Fruit fly (Drosophila melanogaster) whole organism, wandering third instar larva: ENCODE data around the gene CG7974.

Experiments used
- Abd-B ChIP-seq: fragments of >200 bp; optimal IDR thresholded peaks from 2 replicates; lab custom pipeline; 2017; ENCODE audit warnings: missing biosample characterization, missing genetic modification characterization
- Mio ChIP-seq: sonication (Bioruptor generic); optimal IDR thresholded peaks from 2 replicates; lab custom pipeline; 2016; ENCODE audit warnings: missing biosample characterization, missing genetic modification characterization
- lola ChIP-seq: fragments of >200 bp; optimal IDR thresholded peaks from 2 replicates; lab custom pipeline; 2017; ENCODE audit warnings: missing biosample characterization, missing genetic modification characterization
- pan ChIP-seq: fragments of >200 bp; optimal IDR thresholded peaks from 2 replicates; lab custom pipeline; 2017
- psq ChIP-seq: fragments of 200-800 bp; sonication (Bioruptor generic); optimal IDR thresholded peaks from 3 replicates; lab custom pipeline; 2017; ENCODE audit warnings: missing biosample characterization, mild to moderate bottlenecking, missing genetic modification characterization, moderate library complexity

DNA sequence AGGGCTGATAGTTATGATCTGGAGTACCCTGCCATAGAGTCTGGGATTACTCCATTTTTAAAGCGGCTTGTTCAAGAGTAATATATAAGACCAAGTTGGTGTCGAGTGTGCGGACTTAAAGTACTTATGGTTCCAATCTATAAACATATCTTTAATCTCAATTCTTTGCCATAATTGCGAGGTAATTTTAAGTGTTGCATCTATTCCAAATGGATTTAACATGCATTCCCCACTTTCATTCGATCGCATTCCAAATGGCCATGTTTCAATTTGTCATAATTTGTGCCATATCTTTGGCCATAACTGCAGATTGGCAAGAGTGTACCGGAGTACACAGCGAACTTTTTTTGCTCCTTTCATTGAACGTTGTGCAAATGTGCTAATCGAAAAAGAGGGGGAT is 46.3 kb downstream of the CG7974 start:
- TF ChIP-seq pan (lab: Kevin White, UChicago) (no peak), psq (GFP tag; lab: Kevin White, UChicago) (no peak), lola (no peak), Mio (GFP tag; lab: Kevin White, UChicago) (no peak), Abd-B (GFP tag; lab: Kevin White, UChicago) (no peak)
